Fruit fly (Drosophila melanogaster): Measurements from ENCODE around the gene Trmt61.

Gene Trmt61

dm6 chr3R:26041417-26042101 is 17.7 kb upstream of the Trmt61 start, which contains the start of gene gro (continued):
- TF ChIP-seq sisA (GFP tag; IDR thresholded peaks at IDR 0.05) (peak; percentile 65), CG2712 (tag; optimal IDR thresholded peaks at IDR 0.05) (peak; percentile 66), Hmx (GFP tag; optimal IDR thresholded peaks at IDR 0.05) (peak; percentile 56), row (GFP tag; IDR thresholded peaks at IDR 0.05) (peak; percentile 88), MTF-1 (GFP tag; optimal IDR thresholded peaks at IDR 0.05; ENCODE audit: borderline replicate concordance) (peak; percentile 30), ttk (GFP tag; IDR thresholded peaks at IDR 0.05) (peak; percentile 50; the same call in 1 of the 2 replicates), bsh (GFP tag; optimal IDR thresholded peaks at IDR 0.05) (peak in 1 of 2 experiments; percentile 64), klu (GFP tag; IDR thresholded peaks at IDR 0.05) (0 out of 2 replicates have a peak, but pooled peaks have one; percentile 22), CG1792 (GFP tag; optimal IDR thresholded peaks at IDR 0.05) (peak; percentile 61), Asciz (GFP tag; optimal IDR thresholded peaks at IDR 0.05) (peak; percentile 9), CkIIα-i1 (GFP tag; IDR thresholded peaks at IDR 0.05) (no peak), CG8765 (GFP tag; IDR thresholded peaks at IDR 0.05) (peak; percentile 55), maf-S (GFP tag; optimal IDR thresholded peaks at IDR 0.05) (peak; percentile 83), CG7839 (tag; optimal IDR thresholded peaks at IDR 0.05) (peak; percentile 47), CG10654 (GFP tag; optimal IDR thresholded peaks at IDR 0.05) (peak; percentile 64), hth (optimal IDR thresholded peaks at IDR 0.05) (no peak), vfl (GFP tag; optimal IDR thresholded peaks at IDR 0.05) (peak; percentile 68), CG11695 (GFP tag; IDR thresholded peaks at IDR 0.05) (peak; percentile 36; the same call in 1 of the 3 replicates), CG3281 (GFP tag; optimal IDR thresholded peaks at IDR 0.05) (peak; percentile 56), Mad (GFP tag; optimal IDR thresholded peaks at IDR 0.05) (peak; percentile 83), CG8478 (optimal IDR thresholded peaks at IDR 0.05) (no peak), ind (GFP tag; optimal IDR thresholded peaks at IDR 0.05) (peak; percentile 59), Fer2 (tag; optimal IDR thresholded peaks at IDR 0.05) (peak; percentile 44), jigr1 (GFP tag; IDR thresholded peaks at IDR 0.05) (no peak), CG12219 (GFP tag; optimal IDR thresholded peaks at IDR 0.05) (peak; percentile 23), CG31224 (GFP tag; IDR thresholded peaks at IDR 0.05) (no peak), Neu2 (GFP tag; optimal IDR thresholded peaks at IDR 0.05; ENCODE audit: borderline replicate concordance) (no peak), ap (GFP tag; IDR thresholded peaks at IDR 0.05) (peak; percentile 49; the same call in 1 of the 2 replicates), inv (GFP tag; IDR thresholded peaks at IDR 0.05; ENCODE audit: partially characterized antibody) (peak; percentile 72), NC2α (GFP tag; optimal IDR thresholded peaks at IDR 0.05) (peak; percentile 54), Dbx (GFP tag; IDR thresholded peaks at IDR 0.05) (peak; percentile 85), abd-A (tag; optimal IDR thresholded peaks at IDR 0.05) (no peak), phol (tag; optimal IDR thresholded peaks at IDR 0.05) (peak; percentile 83), CG2120 (GFP tag; optimal IDR thresholded peaks at IDR 0.05) (peak; percentile 85), dysf (GFP tag; IDR thresholded peaks at IDR 0.05) (peak; percentile 84), ash1 (GFP tag; optimal IDR thresholded peaks at IDR 0.05) (peak; percentile 36), Hmr (GFP tag; optimal IDR thresholded peaks at IDR 0.05) (peak; percentile 82), TFAM (GFP tag; optimal IDR thresholded peaks at IDR 0.05) (no peak), CG3407 (GFP tag; optimal IDR thresholded peaks at IDR 0.05) (peak; percentile 50), CG14667 (GFP tag; IDR thresholded peaks at IDR 0.05) (peak; percentile 34; the same call in 1 of the 2 replicates), fu2 (GFP tag; optimal IDR thresholded peaks at IDR 0.05) (peak; percentile 75), CG6683 (GFP tag; optimal IDR thresholded peaks at IDR 0.05) (no peak), Fer1 (GFP tag; optimal IDR thresholded peaks at IDR 0.05) (peak; percentile 49), Myb (GFP tag; optimal IDR thresholded peaks at IDR 0.05) (peak; percentile 66), CG16779 (GFP tag; IDR thresholded peaks at IDR 0.05) (peak; percentile 75; the same call in 1 of the 2 replicates), br (optimal IDR thresholded peaks at IDR 0.05) (no peak), CG13624 (GFP tag; optimal IDR thresholded peaks at IDR 0.05) (peak; percentile 87), jumu (GFP tag; optimal IDR thresholded peaks at IDR 0.05) (peak; percentile 78), CG17359 (tag; optimal IDR thresholded peaks at IDR 0.05) (peak; percentile 52), Sin3A (optimal IDR thresholded peaks at IDR 0.05) (peak; percentile 80), HLH54F (GFP tag; optimal IDR thresholded peaks at IDR 0.05) (peak; percentile 74)
